Fruit fly (Drosophila melanogaster): ENCODE data around the gene VhaPPA1-1.
A peak's percentile ranks its signal among the peaks of the same experiment; 100 is the strongest.

VhaPPA1-1 gene

DNA sequence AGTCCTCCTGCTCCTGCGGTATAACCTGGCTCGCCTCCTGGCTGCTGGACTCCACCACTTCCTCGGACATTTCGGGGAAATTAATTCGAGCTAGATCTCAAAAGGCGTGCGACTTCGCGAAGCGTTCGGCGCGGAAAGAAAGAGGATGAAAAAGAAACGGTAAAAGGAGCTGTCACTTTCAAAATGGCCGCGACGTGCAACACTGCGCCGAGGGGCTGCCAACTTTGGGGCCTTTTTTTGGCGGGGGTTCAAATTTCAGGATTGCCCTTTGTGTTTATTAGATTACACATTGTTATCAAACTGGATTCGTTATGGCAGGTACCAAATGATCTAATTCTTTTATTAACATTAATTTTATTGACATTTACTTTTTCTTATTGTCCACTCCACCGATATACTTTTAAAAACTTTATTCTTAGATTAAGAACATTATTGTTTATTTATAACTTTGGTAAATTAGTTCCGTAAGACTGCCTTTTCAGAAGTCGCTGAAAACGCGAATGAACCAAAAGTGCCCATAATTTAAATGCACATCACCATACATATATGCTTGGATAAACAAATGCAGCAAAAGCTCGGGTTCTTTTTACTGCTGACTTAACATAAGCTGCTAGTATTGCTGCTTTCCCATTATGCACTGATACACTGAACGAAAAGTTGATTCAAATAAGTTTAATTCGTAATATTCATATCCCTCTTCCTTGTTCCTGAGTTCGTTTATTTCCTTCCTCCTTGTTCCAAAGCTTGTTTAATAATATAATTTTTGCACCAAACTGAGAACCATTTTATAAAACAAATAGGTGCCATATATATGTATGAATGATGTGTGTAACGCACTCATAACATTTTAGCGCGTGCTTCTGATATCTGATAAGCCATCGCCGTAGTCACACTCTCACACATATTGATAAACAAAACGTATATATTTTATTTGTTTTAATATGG lies 2.2 kb downstream of the VhaPPA1-1 start, which contains the start of gene RpS5b (continued):
- TF ChIP-seq pan (optimal IDR thresholded peaks at IDR 0.05), result no peak
- no peak for TF ChIP-seq pan (GFP tag; optimal IDR thresholded peaks at IDR 0.05 in 1 of 2, IDR thresholded peaks at IDR 0.05 in 1 of 2)
- TF ChIP-seq Myb (GFP tag; optimal IDR thresholded peaks at IDR 0.05), result peak; percentile 78
- TF ChIP-seq aop (GFP tag; IDR thresholded peaks at IDR 0.05), result no peak
- no peak for TF ChIP-seq tap (tag; optimal IDR thresholded peaks at IDR 0.05)
- TF ChIP-seq lbe (GFP tag; optimal IDR thresholded peaks at IDR 0.05), result no peak
- no peak for TF ChIP-seq CG30403 (GFP tag; optimal IDR thresholded peaks at IDR 0.05)

DNA sequence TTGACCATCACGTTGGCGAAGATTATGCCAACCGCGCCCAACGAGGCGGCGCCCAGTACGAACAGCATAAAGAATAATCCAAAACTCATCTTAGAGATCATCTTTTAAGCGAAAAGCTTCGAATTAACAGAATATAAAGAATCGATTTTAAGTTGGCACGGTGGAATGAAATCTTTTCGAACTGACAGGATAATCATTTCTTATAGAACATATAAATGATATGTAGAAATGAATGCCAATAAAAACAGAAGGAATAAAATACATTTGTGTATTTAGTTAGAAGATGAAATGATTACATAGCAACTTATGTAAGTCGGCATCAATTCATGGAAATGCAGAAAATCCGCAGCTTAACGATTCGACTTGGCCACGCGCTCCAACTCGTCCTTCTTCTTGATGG lies 3.7 kb downstream of the VhaPPA1-1 start, which contains the start of gene VhaPPA1-2:
TSS of gene VhaPPA1-2 (minus strand) at position 101 of the 400 bp plus-strand sequence.
- TF ChIP-seq CG17568 (GFP tag; optimal IDR thresholded peaks at IDR 0.05) (no peak), CG30020 (tag; optimal IDR thresholded peaks at IDR 0.05) (no peak), CG17829 (tag; optimal IDR thresholded peaks at IDR 0.05) (no peak), B-H1 (GFP tag; IDR thresholded peaks at IDR 0.05) (no peak), her (GFP tag; optimal IDR thresholded peaks at IDR 0.05) (no peak), kay (GFP tag; optimal IDR thresholded peaks at IDR 0.05) (no peak), dpn (GFP tag; optimal IDR thresholded peaks at IDR 0.05) (no peak), CG8765 (GFP tag; IDR thresholded peaks at IDR 0.05) (no peak), Fer2 (tag; optimal IDR thresholded peaks at IDR 0.05) (no peak), CG6654 (GFP tag; optimal IDR thresholded peaks at IDR 0.05) (no peak), CG7963 (GFP tag; IDR thresholded peaks at IDR 0.05; ENCODE audit: partially characterized antibody) (no peak), Ets65A (GFP tag) (no peak), CG17912 (GFP tag; optimal IDR thresholded peaks at IDR 0.05) (no peak), zf30C (GFP tag; optimal IDR thresholded peaks at IDR 0.05) (no peak), crp (GFP tag; optimal IDR thresholded peaks at IDR 0.05) (no peak), kni (GFP tag; optimal IDR thresholded peaks at IDR 0.05) (no peak)

DNA sequence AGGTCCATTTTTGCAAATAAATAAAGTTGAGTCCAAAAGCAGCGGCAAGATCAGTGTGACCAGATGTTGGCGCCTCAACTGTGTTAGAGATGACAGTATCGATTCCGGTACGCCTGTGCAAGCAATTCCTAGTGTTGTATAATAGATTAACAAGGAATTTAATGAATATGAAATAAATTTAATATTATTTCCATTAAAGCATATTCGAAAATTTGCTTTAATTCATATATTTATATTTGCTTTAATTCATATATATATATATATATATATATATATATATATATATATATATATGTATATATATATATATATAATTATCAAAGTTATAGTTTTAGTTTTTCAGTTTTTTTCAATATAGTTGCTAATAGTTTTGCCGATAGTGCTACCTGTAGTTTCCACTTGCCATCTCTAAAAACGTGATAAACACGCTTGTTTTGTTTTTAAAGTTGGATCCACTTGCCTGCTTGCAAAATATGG lies 5.5 kb downstream of the VhaPPA1-1 start, which contains the start of the genes Nup93-2 and CG3817:
TSS of gene Nup93-2 (minus strand) at position 93 of the 477 bp plus-strand sequence.
TSS of gene CG3817 (plus strand) at position 460 of the 477 bp plus-strand sequence.
- TF ChIP-seq Hr78 (GFP tag; optimal IDR thresholded peaks at IDR 0.05) (no peak), Scr (GFP tag; IDR thresholded peaks at IDR 0.05; ENCODE audit: partially characterized antibody) (peak; percentile 81), Optix (GFP tag; IDR thresholded peaks at IDR 0.05) (no peak), al (GFP tag; IDR thresholded peaks at IDR 0.05) (peak; percentile 78), zfh1 (GFP tag; IDR thresholded peaks at IDR 0.05) (no peak), CG10959 (GFP tag; IDR thresholded peaks at IDR 0.05) (no peak), Oli (tag; optimal IDR thresholded peaks at IDR 0.05) (no peak), CG4282 (GFP tag; optimal IDR thresholded peaks at IDR 0.05) (no peak), NfI (GFP tag; optimal IDR thresholded peaks at IDR 0.05) (peak; percentile 71), CG32767 (GFP tag; IDR thresholded peaks at IDR 0.05) (no peak), CG6272 (GFP tag; IDR thresholded peaks at IDR 0.05) (peak; percentile 81), so (GFP tag; IDR thresholded peaks at IDR 0.05) (no peak), gce (GFP tag; IDR thresholded peaks at IDR 0.05) (no peak), CG14014 (GFP tag; IDR thresholded peaks at IDR 0.05) (0 out of 2 replicates have a peak, but pooled peaks have one; percentile 16), Dp (GFP tag; optimal IDR thresholded peaks at IDR 0.05) (peak; percentile 42), gfzf (GFP tag; optimal IDR thresholded peaks at IDR 0.05) (peak; percentile 46), toy (GFP tag; IDR thresholded peaks at IDR 0.05) (no peak), MTF-1 (GFP tag; optimal IDR thresholded peaks at IDR 0.05; ENCODE audit: borderline replicate concordance) (no peak), abd-A (tag; optimal IDR thresholded peaks at IDR 0.05) (no peak), disco-r (GFP tag; optimal IDR thresholded peaks at IDR 0.05) (no peak), CG16813 (GFP tag; IDR thresholded peaks at IDR 0.05; ENCODE audit: partially characterized antibody) (peak; percentile 75), fru (optimal IDR thresholded peaks at IDR 0.05) (no peak), CG30431 (GFP tag; optimal IDR thresholded peaks at IDR 0.05) (peak; percentile 24), ftz-f1 (GFP tag; optimal IDR thresholded peaks at IDR 0.05) (no peak), Spps (tag; optimal IDR thresholded peaks at IDR 0.05) (no peak)

Data from whole organism, embryonic.